Fruit fly (Drosophila melanogaster) whole organism, embryonic: ENCODE data around the gene CG8509.

Source experiments
- ATbp ChIP-seq: fragments of 200-800 bp; sonication (Bioruptor generic); optimal IDR thresholded peaks from 2 replicates; lab custom pipeline; 2017; ENCODE audit warnings: missing biosample characterization, mild to moderate bottlenecking, missing genetic modification characterization, missing genetic modification reagents
- CG1024 ChIP-seq: fragments of 200-800 bp; sonication (Bioruptor generic); IDR thresholded peaks from 2 replicates; pipeline ENCODE4 v1.3.6; 2022; ENCODE audit warnings: missing biosample characterization, missing genetic modification characterization
- CG10267 ChIP-seq: fragments of 200-800 bp; sonication (Bioruptor generic); optimal IDR thresholded peaks from 2 replicates; lab custom pipeline; 2018; ENCODE audit warnings: missing biosample characterization, mild to moderate bottlenecking, missing genetic modification characterization, moderate library complexity
- CG10979 ChIP-seq: fragments of 200-800 bp; sonication (Bioruptor generic); optimal IDR thresholded peaks from 2 replicates; lab custom pipeline; 2018; ENCODE audit warnings: missing biosample characterization, mild to moderate bottlenecking, missing genetic modification characterization, moderate library complexity
- CG13296 ChIP-seq: fragments of 200-800 bp; sonication (Bioruptor generic); optimal IDR thresholded peaks from 3 replicates; lab custom pipeline; 2018; ENCODE audit warnings: missing biosample characterization, mild to moderate bottlenecking, missing genetic modification characterization
- CG13775 ChIP-seq: fragments of 200-800 bp; sonication (Bioruptor generic); optimal IDR thresholded peaks from 3 replicates; lab custom pipeline; 2017; ENCODE audit warnings: missing biosample characterization, mild to moderate bottlenecking, missing genetic modification characterization
- CG13894 ChIP-seq: fragments of 200-800 bp; sonication (Bioruptor generic); optimal IDR thresholded peaks from 3 replicates; lab custom pipeline; 2018; ENCODE audit warnings: missing biosample characterization, mild to moderate bottlenecking, missing genetic modification characterization, moderate library complexity
- CG14860 ChIP-seq: fragments of 200-800 bp; sonication (Bioruptor generic); IDR thresholded peaks from 3 replicates; pipeline ENCODE4 v1.3.6; 2022; ENCODE audit warnings: missing biosample characterization, missing genetic modification characterization; ENCODE audit not compliant: partially characterized antibody
- CG16813 ChIP-seq: fragments of 200-800 bp; sonication (Bioruptor generic); IDR thresholded peaks from 3 replicates; pipeline ENCODE4 v1.3.6; 2022; ENCODE audit warnings: missing biosample characterization, missing genetic modification characterization; ENCODE audit not compliant: partially characterized antibody
- CG17829 ChIP-seq: fragments of 200-800 bp; optimal IDR thresholded peaks from 2 replicates; lab custom pipeline; 2019; ENCODE audit warnings: missing biosample characterization, mild to moderate bottlenecking, missing genetic modification characterization, moderate library complexity
- CG1832 ChIP-seq: fragments of 200-800 bp; sonication (Bioruptor generic); optimal IDR thresholded peaks from 2 replicates; lab custom pipeline; 2017; ENCODE audit warnings: missing biosample characterization, mild to moderate bottlenecking, missing genetic modification characterization, inconsistent platforms
- CG18476 ChIP-seq: fragments of 200-800 bp; sonication (Bioruptor generic); optimal IDR thresholded peaks from 2 replicates; lab custom pipeline; 2016; ENCODE audit warnings: missing biosample characterization, mild to moderate bottlenecking, missing genetic modification characterization
- CG2712 ChIP-seq: fragments of 200-800 bp; optimal IDR thresholded peaks from 3 replicates; lab custom pipeline; 2019; ENCODE audit warnings: missing biosample characterization, mild to moderate bottlenecking, missing genetic modification characterization, moderate library complexity
- CG30020 ChIP-seq: fragments of 200-800 bp; optimal IDR thresholded peaks from 2 replicates; lab custom pipeline; 2019; ENCODE audit warnings: missing biosample characterization, mild to moderate bottlenecking, missing genetic modification characterization, moderate library complexity
- CG34224 ChIP-seq: fragments of 200-800 bp; sonication (Bioruptor generic); IDR thresholded peaks from 3 replicates; pipeline ENCODE4 v1.3.6; 2022; ENCODE audit warnings: missing biosample characterization, missing genetic modification characterization; ENCODE audit not compliant: partially characterized antibody
- CG34422 ChIP-seq: fragments of 200-800 bp; sonication (Bioruptor generic); IDR thresholded peaks from 3 replicates; pipeline ENCODE4 v1.3.6; 2022; ENCODE audit warnings: missing biosample characterization, missing genetic modification characterization
- CG42726 ChIP-seq: fragments of 200-800 bp; sonication (Bioruptor generic); IDR thresholded peaks from 2 replicates; pipeline ENCODE4 v1.3.6; 2022; ENCODE audit warnings: missing biosample characterization, missing genetic modification characterization; ENCODE audit not compliant: partially characterized antibody
- CG4707 ChIP-seq: fragments of 200-800 bp; sonication (Bioruptor generic); optimal IDR thresholded peaks from 2 replicates; lab custom pipeline; 2018; ENCODE audit warnings: missing biosample characterization, mild to moderate bottlenecking, missing genetic modification characterization, moderate library complexity
- CG5245 ChIP-seq: fragments of 200-800 bp; sonication (Bioruptor generic); optimal IDR thresholded peaks from 3 replicates; lab custom pipeline; 2016; ENCODE audit warnings: missing biosample characterization, missing genetic modification characterization
- CG7839 ChIP-seq: fragments of 200-800 bp; sonication (Bioruptor generic); optimal IDR thresholded peaks from 3 replicates; lab custom pipeline; 2018; ENCODE audit warnings: missing biosample characterization, mild to moderate bottlenecking, missing genetic modification characterization, moderate library complexity
- CG8388 ChIP-seq: fragments of 200-800 bp; sonication (Bioruptor generic); optimal IDR thresholded peaks from 2 replicates; lab custom pipeline; 2019; ENCODE audit warnings: missing biosample characterization, mild to moderate bottlenecking, missing genetic modification characterization, moderate library complexity
- CG8924 ChIP-seq: fragments of 200-800 bp; optimal IDR thresholded peaks from 3 replicates; lab custom pipeline; 2019; ENCODE audit warnings: missing biosample characterization, mild to moderate bottlenecking, missing genetic modification characterization, moderate library complexity
- D19A ChIP-seq: fragments of 200-800 bp; optimal IDR thresholded peaks from 3 replicates; lab custom pipeline; 2019; ENCODE audit warnings: missing biosample characterization, mild to moderate bottlenecking, missing genetic modification characterization, moderate library complexity
- HLH4C ChIP-seq: fragments of 200-800 bp; sonication (Bioruptor generic); IDR thresholded peaks from 3 replicates; pipeline ENCODE4 v1.3.6; 2022; ENCODE audit warnings: missing biosample characterization, missing genetic modification characterization; ENCODE audit not compliant: partially characterized antibody
- Hmr ChIP-seq: fragments of 200-800 bp; sonication (Bioruptor generic); optimal IDR thresholded peaks from 3 replicates; lab custom pipeline; 2017; ENCODE audit warnings: mild to moderate bottlenecking, missing biosample characterization, missing genetic modification reagents, missing genetic modification characterization
- MBD-R2 ChIP-seq: fragments of 200-800 bp; sonication (Bioruptor generic); IDR thresholded peaks from 2 replicates; pipeline ENCODE4 v1.3.6; 2022; ENCODE audit warnings: missing biosample characterization, missing genetic modification characterization
- Med ChIP-seq: fragments of 200-800 bp; sonication (Bioruptor generic); peaks from one replicate; lab custom pipeline; 2016; ENCODE audit warnings: missing biosample characterization, missing genetic modification characterization, mild to moderate bottlenecking, inconsistent platforms, moderate library complexity
- NFAT ChIP-seq: fragments of 200-800 bp; sonication (Bioruptor generic); IDR thresholded peaks from 2 replicates; pipeline ENCODE4 v1.3.6; 2022; ENCODE audit warnings: missing biosample characterization, missing genetic modification characterization
- Ptx1 ChIP-seq: fragments of 200-800 bp; sonication (Bioruptor generic); IDR thresholded peaks from 2 replicates; pipeline ENCODE4 v1.3.6; 2022; ENCODE audit warnings: missing biosample characterization, missing genetic modification characterization
- Six4 ChIP-seq: fragments of 200-800 bp; sonication (Bioruptor generic); optimal IDR thresholded peaks from 2 replicates; lab custom pipeline; 2016; ENCODE audit warnings: missing biosample characterization, missing genetic modification characterization
- Sox100B ChIP-seq: fragments of 200-800 bp; sonication (Bioruptor generic); optimal IDR thresholded peaks from 3 replicates; lab custom pipeline; 2018; ENCODE audit warnings: missing biosample characterization, mild to moderate bottlenecking, missing genetic modification characterization
- Taf1 ChIP-seq: fragments of 200-800 bp; sonication (Bioruptor generic); IDR thresholded peaks from 2 replicates; pipeline ENCODE4 v1.3.6; 2022; ENCODE audit warnings: missing biosample characterization, missing genetic modification characterization
- Xbp1 ChIP-seq: fragments of 200-800 bp; sonication (Bioruptor generic); optimal IDR thresholded peaks from 3 replicates; lab custom pipeline; 2016; ENCODE audit warnings: missing biosample characterization, mild to moderate bottlenecking, missing genetic modification characterization
- aop ChIP-seq: fragments of 200-800 bp; sonication (Bioruptor generic); IDR thresholded peaks from 2 replicates; pipeline ENCODE4 v1.3.6; 2022; ENCODE audit warnings: missing biosample characterization, missing genetic modification characterization
- bbx ChIP-seq: fragments of 200-800 bp; sonication (Bioruptor generic); IDR thresholded peaks from 2 replicates; pipeline ENCODE4 v1.3.6; 2022; ENCODE audit warnings: missing biosample characterization, missing genetic modification characterization; ENCODE audit not compliant: partially characterized antibody
- bcd ChIP-seq: fragments of 200-800 bp; sonication (Bioruptor generic); optimal IDR thresholded peaks from 2 replicates; lab custom pipeline; 2017; ENCODE audit warnings: missing biosample characterization, mild to moderate bottlenecking, missing genetic modification characterization
- bowl ChIP-seq: fragments of 200-800 bp; sonication (Bioruptor generic); IDR thresholded peaks from 2 replicates; pipeline ENCODE4 v1.3.6; 2022; ENCODE audit warnings: missing biosample characterization, missing genetic modification characterization
- dmrt11E ChIP-seq: fragments of 200-800 bp; sonication (Bioruptor generic); optimal IDR thresholded peaks from 3 replicates; lab custom pipeline; 2018; ENCODE audit warnings: missing biosample characterization, mild to moderate bottlenecking, missing genetic modification characterization, moderate library complexity
- gt ChIP-seq: fragments of 200-800 bp; sonication (Bioruptor generic); IDR thresholded peaks from 2 replicates; pipeline ENCODE4 v1.3.6; 2022; ENCODE audit warnings: missing biosample characterization, missing genetic modification characterization
- hth ChIP-seq: fragments of >200 bp; optimal IDR thresholded peaks from 2 replicates; lab custom pipeline; 2017; ENCODE audit warnings: inconsistent platforms
- ind ChIP-seq: fragments of 200-800 bp; sonication (Bioruptor generic); optimal IDR thresholded peaks from 3 replicates; lab custom pipeline; 2016; ENCODE audit warnings: missing biosample characterization, missing genetic modification characterization
- ranshi ChIP-seq: fragments of 200-800 bp; sonication (Bioruptor generic); IDR thresholded peaks from 2 replicates; pipeline ENCODE4 v1.3.6; 2022; ENCODE audit warnings: missing biosample characterization, missing genetic modification characterization
- sd ChIP-seq: fragments of 200-800 bp; sonication (Bioruptor generic); optimal IDR thresholded peaks from 3 replicates; lab custom pipeline; 2018; ENCODE audit warnings: missing biosample characterization, mild to moderate bottlenecking, missing genetic modification characterization, moderate library complexity
- ssp ChIP-seq: fragments of 200-800 bp; sonication (Bioruptor generic); IDR thresholded peaks from 2 replicates; pipeline ENCODE4 v1.3.6; 2022; ENCODE audit warnings: missing biosample characterization, missing genetic modification characterization
- tgo ChIP-seq: fragments of 200-800 bp; sonication (Bioruptor generic); IDR thresholded peaks from 3 replicates; pipeline ENCODE4 v1.3.6; 2022; ENCODE audit warnings: missing biosample characterization, missing genetic modification characterization
- trem ChIP-seq: fragments of 200-800 bp; optimal IDR thresholded peaks from 3 replicates; lab custom pipeline; 2019; ENCODE audit warnings: missing biosample characterization, mild to moderate bottlenecking, missing genetic modification characterization, moderate library complexity
- zen ChIP-seq: fragments of 200-800 bp; sonication (Bioruptor generic); optimal IDR thresholded peaks from 3 replicates; lab custom pipeline; 2018; ENCODE audit warnings: missing biosample characterization, mild to moderate bottlenecking, missing genetic modification characterization, moderate library complexity
- zfh1 ChIP-seq: fragments of 200-800 bp; sonication (Bioruptor generic); IDR thresholded peaks from 3 replicates; pipeline ENCODE4 v1.3.6; 2022; ENCODE audit warnings: missing biosample characterization, missing genetic modification characterization

CG8509 gene

dm6 chrX:15802880-15803650, 6.3 kb upstream of the CG8509 start (continued):
- peak; percentile 32 for TF ChIP-seq CG13296 (GFP tag; lab: Kevin White, UChicago)
- peak; percentile 25 for TF ChIP-seq dmrt11E (tag; lab: Kevin White, UChicago)
- peak; percentile 74 for TF ChIP-seq bbx (GFP tag; lab: Robert Waterston, UW)
- peak; percentile 32 for TF ChIP-seq CG8388 (GFP tag; lab: Kevin White, UChicago)
- 0 out of 3 replicates have a peak, but pooled peaks have one; percentile 24 for TF ChIP-seq zfh1 (GFP tag; lab: Robert Waterston, UW)
- TF ChIP-seq Six4 (GFP tag; lab: Kevin White, UChicago), result peak; percentile 17
- TF ChIP-seq Ptx1 (GFP tag; lab: Robert Waterston, UW), result peak; percentile 39
- peak; percentile 3 for TF ChIP-seq CG8924 (tag; lab: Kevin White, UChicago)
- TF ChIP-seq CG18476 (GFP tag; lab: Kevin White, UChicago), result no peak
- TF ChIP-seq CG2712 (tag; lab: Kevin White, UChicago), result peak; percentile 31
- TF ChIP-seq Sox100B (GFP tag; lab: Kevin White, UChicago), result peak; percentile 20
- peak; percentile 30 for TF ChIP-seq sd (tag; lab: Kevin White, UChicago)
- no peak for TF ChIP-seq gt (GFP tag; lab: Robert Waterston, UW)
- peak; percentile 83 for TF ChIP-seq CG30020 (tag; lab: Kevin White, UChicago)
- peak; percentile 72 for TF ChIP-seq ssp
- TF ChIP-seq CG10979 (tag; lab: Kevin White, UChicago), result peak; percentile 20
- peak; percentile 9; the same call in 1 of the 2 replicates for TF ChIP-seq NFAT (GFP tag; lab: Robert Waterston, UW)
- TF ChIP-seq CG7839 (tag; lab: Kevin White, UChicago), result peak; percentile 18
- peak; percentile 5 for TF ChIP-seq CG10267 (tag; lab: Kevin White, UChicago)
- TF ChIP-seq zen (tag; lab: Kevin White, UChicago), result peak; percentile 17
- TF ChIP-seq CG1832 (GFP tag; lab: Kevin White, UChicago), result no peak
- no peak for TF ChIP-seq hth (lab: Kevin White, UChicago)
- no peak for TF ChIP-seq Taf1 (GFP tag; lab: Robert Waterston, UW)
- peak; percentile 59 for TF ChIP-seq Med (GFP tag; lab: Kevin White, UChicago)
- peak; percentile 70 for TF ChIP-seq HLH4C (GFP tag; lab: Robert Waterston, UW)
- peak; percentile 46 for TF ChIP-seq CG13894 (tag; lab: Kevin White, UChicago)
- TF ChIP-seq CG4707 (GFP tag; lab: Kevin White, UChicago), result peak; percentile 94
- no peak for TF ChIP-seq bowl (GFP tag; lab: Robert Waterston, UW)
- TF ChIP-seq CG16813 (GFP tag; lab: Robert Waterston, UW), result peak; percentile 76
- TF ChIP-seq CG13775 (GFP tag; lab: Kevin White, UChicago), result peak; percentile 0
- TF ChIP-seq bcd (GFP tag; lab: Kevin White, UChicago), result no peak
- TF ChIP-seq CG34422 (GFP tag; lab: Robert Waterston, UW), result no peak
- TF ChIP-seq tgo (GFP tag; lab: Robert Waterston, UW), result 0 out of 3 replicates have a peak, but pooled peaks have one; percentile 17
- peak; percentile 3 for TF ChIP-seq ind (GFP tag; lab: Kevin White, UChicago)
- TF ChIP-seq CG34224 (GFP tag; lab: Robert Waterston, UW), result peak; percentile 84
- TF ChIP-seq Hmr (GFP tag; lab: Kevin White, UChicago), result peak; percentile 58
- peak; percentile 11 for TF ChIP-seq trem (tag; lab: Kevin White, UChicago)
- TF ChIP-seq Xbp1 (GFP tag; lab: Kevin White, UChicago), result no peak
- peak; percentile 33 for TF ChIP-seq CG17829 (tag; lab: Kevin White, UChicago)
- peak; percentile 29 for TF ChIP-seq ATbp (GFP tag; lab: Kevin White, UChicago)
- TF ChIP-seq ranshi (GFP tag; lab: Robert Waterston, UW), result 0 out of 2 replicates have a peak, but pooled peaks have one; percentile 3
- TF ChIP-seq MBD-R2 (GFP tag; lab: Robert Waterston, UW), result peak; percentile 44
- TF ChIP-seq CG42726 (GFP tag; lab: Robert Waterston, UW), result peak; percentile 32; the same call in 1 of the 2 replicates
- TF ChIP-seq CG1024 (GFP tag; lab: Robert Waterston, UW), result 0 out of 2 replicates have a peak, but pooled peaks have one; percentile 25
- peak; percentile 30 for TF ChIP-seq D19A
- TF ChIP-seq CG14860 (GFP tag; lab: Robert Waterston, UW), result peak; percentile 74
- TF ChIP-seq CG5245 (GFP tag; lab: Kevin White, UChicago), result peak; percentile 3
- TF ChIP-seq aop (GFP tag; lab: Robert Waterston, UW), result no peak
